Fruit fly (Drosophila melanogaster) whole organism, embryonic: ENCODE measurements around the gene CG31099.

Experiments
- Atf6 ChIP-seq: fragments of 200-800 bp; sonication (Bioruptor generic); IDR thresholded peaks from 2 replicates; pipeline ENCODE4 v1.3.6; 2022; ENCODE audit warnings: missing biosample characterization, missing genetic modification characterization
- CG10147 ChIP-seq: fragments of 200-800 bp; sonication (Bioruptor generic); optimal IDR thresholded peaks from 2 replicates; lab custom pipeline; 2019; ENCODE audit warnings: missing biosample characterization, mild to moderate bottlenecking, missing genetic modification characterization, moderate library complexity
- CG10654 ChIP-seq: fragments of 200-800 bp; sonication (Bioruptor generic); optimal IDR thresholded peaks from 2 replicates; lab custom pipeline; 2016; ENCODE audit warnings: missing biosample characterization, missing genetic modification characterization
- CG18764 ChIP-seq: fragments of 200-800 bp; sonication (Bioruptor generic); optimal IDR thresholded peaks from 3 replicates; lab custom pipeline; 2016; ENCODE audit warnings: missing biosample characterization, missing genetic modification characterization
- CG3838 ChIP-seq: fragments of 200-800 bp; sonication (Bioruptor generic); optimal IDR thresholded peaks from 3 replicates; lab custom pipeline; 2016; ENCODE audit warnings: missing biosample characterization, missing genetic modification characterization
- CG4360 ChIP-seq: fragments of 200-800 bp; sonication (Bioruptor generic); IDR thresholded peaks from 2 replicates; pipeline ENCODE4 v1.3.6; 2022; ENCODE audit warnings: missing biosample characterization, missing genetic modification characterization
- CG6854 ChIP-seq: fragments of 200-800 bp; sonication (Bioruptor generic); optimal IDR thresholded peaks from 3 replicates; lab custom pipeline; 2017; ENCODE audit warnings: missing biosample characterization, mild to moderate bottlenecking, missing genetic modification characterization
- CG7372 ChIP-seq: fragments of 200-800 bp; sonication (Bioruptor generic); IDR thresholded peaks from 2 replicates; pipeline ENCODE4 v1.3.6; 2022; ENCODE audit warnings: missing biosample characterization, missing genetic modification characterization
- aop ChIP-seq: fragments of 200-800 bp; sonication (Bioruptor generic); IDR thresholded peaks from 2 replicates; pipeline ENCODE4 v1.3.6; 2022; ENCODE audit warnings: missing biosample characterization, missing genetic modification characterization
- bcd ChIP-seq: fragments of 200-800 bp; sonication (Bioruptor generic); optimal IDR thresholded peaks from 2 replicates; lab custom pipeline; 2017; ENCODE audit warnings: missing biosample characterization, mild to moderate bottlenecking, missing genetic modification characterization
- otp ChIP-seq: fragments of 200-800 bp; sonication (Bioruptor generic); IDR thresholded peaks from 3 replicates; pipeline ENCODE4, ENCODE4 v1.3.6; 2022; ENCODE audit warnings: missing biosample characterization, missing genetic modification characterization
- sr ChIP-seq: fragments of 200-800 bp; sonication (Bioruptor generic); IDR thresholded peaks from 3 replicates; pipeline ENCODE4 v1.3.6; 2022; ENCODE audit warnings: missing biosample characterization, missing genetic modification characterization
- zen2 ChIP-seq: fragments of 200-800 bp; sonication (Bioruptor generic); IDR thresholded peaks from 3 replicates; pipeline ENCODE4 v1.3.6; 2022; ENCODE audit warnings: missing biosample characterization, missing genetic modification characterization; ENCODE audit not compliant: partially characterized antibody

- no peak for TF ChIP-seq CG7372
- TF ChIP-seq otp (GFP tag; lab: Robert Waterston, UW): no peak
- no peak for TF ChIP-seq CG3838
- no peak for TF ChIP-seq CG10654 (GFP tag; lab: Kevin White, UChicago)
- no peak for TF ChIP-seq CG4360 (GFP tag; lab: Robert Waterston, UW)
- TF ChIP-seq aop (GFP tag; lab: Robert Waterston, UW): no peak
- peak; percentile 3 for TF ChIP-seq bcd (GFP tag; lab: Kevin White, UChicago)
- no peak for TF ChIP-seq CG6854 (GFP tag; lab: Kevin White, UChicago)
- TF ChIP-seq Atf6 (GFP tag; lab: Robert Waterston, UW): no peak
- TF ChIP-seq CG10147: no peak
- no peak for TF ChIP-seq zen2
- no peak for TF ChIP-seq sr (GFP tag; lab: Robert Waterston, UW)
- no peak for TF ChIP-seq CG18764 (GFP tag; lab: Kevin White, UChicago)
These were observed 1.8 kb upstream of the CG31099 start for dm6 chr3R:25312583-25312982.
